Worm (Caenorhabditis elegans) whole organism, mixed stage, embryonic: ENCODE results near the gene K12H6.4.

Experiments used
- M03D4.4 ChIP-seq: sonication (generic microtip); optimal IDR thresholded peaks from 2 replicates; lab custom pipeline; 2017; ENCODE audit warnings: mild to moderate bottlenecking, missing genetic modification characterization, missing compliant biosample characterization
- bed-3 ChIP-seq: fragments of 200-800 bp; sonication (Bioruptor generic); optimal IDR thresholded peaks from 3 replicates; lab custom pipeline; 2018; ENCODE audit warnings: mild to moderate bottlenecking, missing genetic modification characterization, moderate library complexity, missing compliant biosample characterization
- blmp-1 ChIP-seq: fragments of 150-350 bp; optimal IDR thresholded peaks from 2 replicates; lab custom pipeline; 2014; ENCODE audit warnings: missing biosample characterization, missing genetic modification characterization
- ceh-43 ChIP-seq: fragments of 200-800 bp; sonication (Bioruptor generic); optimal IDR thresholded peaks from 2 replicates; lab custom pipeline; 2018; ENCODE audit warnings: mild to moderate bottlenecking, missing genetic modification characterization, moderate library complexity, missing compliant biosample characterization
- ceh-83 ChIP-seq: fragments of 200-800 bp; sonication (Bioruptor generic); optimal IDR thresholded peaks from 2 replicates; lab custom pipeline; 2018; ENCODE audit warnings: mild to moderate bottlenecking, missing genetic modification characterization, missing compliant biosample characterization
- cnd-1 ChIP-seq: fragments of 200-800 bp; sonication (Bioruptor generic); optimal IDR thresholded peaks from 2 replicates; lab custom pipeline; 2018; ENCODE audit warnings: mild to moderate bottlenecking, missing genetic modification characterization, missing compliant biosample characterization
- drap-1 ChIP-seq: fragments of 200-800 bp; sonication (Bioruptor generic); optimal IDR thresholded peaks from 3 replicates; lab custom pipeline; 2018; ENCODE audit warnings: mild to moderate bottlenecking, missing genetic modification characterization, missing compliant biosample characterization
- elt-1 ChIP-seq: sonication (generic microtip); optimal IDR thresholded peaks from 2 replicates; lab custom pipeline; 2017; ENCODE audit warnings: missing genetic modification characterization, mild to moderate bottlenecking, missing compliant biosample characterization, antibody characterized with exemption, moderate library complexity, borderline replicate concordance; ENCODE audit not compliant: insufficient read depth
- elt-3 ChIP-seq: fragments of 150-350 bp; optimal IDR thresholded peaks from 2 replicates; lab custom pipeline; 2014; ENCODE audit warnings: missing biosample characterization, missing genetic modification characterization
- flh-1 ChIP-seq: fragments of 200-800 bp; sonication (Bioruptor generic); optimal IDR thresholded peaks from 2 replicates; lab custom pipeline; 2018; ENCODE audit warnings: mild to moderate bottlenecking, missing genetic modification characterization, moderate library complexity, missing compliant biosample characterization
- ham-2 ChIP-seq: fragments of 200-800 bp; sonication (Bioruptor generic); optimal IDR thresholded peaks from 2 replicates; lab custom pipeline; 2018; ENCODE audit warnings: mild to moderate bottlenecking, missing genetic modification characterization, missing compliant biosample characterization
- hlh-1 ChIP-seq: fragments of 150-350 bp; optimal IDR thresholded peaks from 2 replicates; lab custom pipeline; 2014; ENCODE audit warnings: missing biosample characterization, missing genetic modification reagents, missing genetic modification characterization
- lin-13 ChIP-seq: fragments of 150-350 bp; optimal IDR thresholded peaks from 2 replicates; lab custom pipeline; 2014; ENCODE audit warnings: missing biosample characterization, missing genetic modification characterization
- lsy-2 ChIP-seq: fragments of 150-350 bp; optimal IDR thresholded peaks from 2 replicates; lab custom pipeline; 2014; ENCODE audit warnings: missing biosample characterization, missing genetic modification characterization
- mab-5 ChIP-seq: fragments of 150-350 bp; optimal IDR thresholded peaks from 2 replicates; lab custom pipeline; 2014; ENCODE audit warnings: missing biosample characterization, missing genetic modification characterization
- mep-1 ChIP-seq: fragments of 150-350 bp; optimal IDR thresholded peaks from 2 replicates; lab custom pipeline; 2017; ENCODE audit warnings: missing biosample characterization, missing genetic modification reagents, missing genetic modification characterization, inconsistent platforms
- mls-2 ChIP-seq: sonication (generic microtip); optimal IDR thresholded peaks from 2 replicates; lab custom pipeline; 2016; ENCODE audit warnings: mild to moderate bottlenecking, missing genetic modification characterization, moderate library complexity, missing compliant biosample characterization
- nhr-2 ChIP-seq: fragments of 150-350 bp; optimal IDR thresholded peaks from 2 replicates; lab custom pipeline; 2014; ENCODE audit warnings: missing biosample characterization, missing genetic modification characterization
- nhr-237 ChIP-seq: fragments of 150-350 bp; optimal IDR thresholded peaks from 2 replicates; lab custom pipeline; 2014; ENCODE audit warnings: missing biosample characterization, missing genetic modification characterization
- nhr-28 ChIP-seq: fragments of 150-350 bp; optimal IDR thresholded peaks from 2 replicates; lab custom pipeline; 2014; ENCODE audit warnings: missing biosample characterization, missing genetic modification characterization
- nhr-76 ChIP-seq: sonication (generic microtip); optimal IDR thresholded peaks from 2 replicates; lab custom pipeline; 2017; ENCODE audit warnings: missing biosample characterization, missing genetic modification characterization
- pha-4 ChIP-seq: fragments of 150-350 bp; optimal IDR thresholded peaks from 2 replicates; lab custom pipeline; 2018; ENCODE audit warnings: missing biosample characterization, missing genetic modification reagents, missing genetic modification characterization
- sem-2 ChIP-seq: fragments of 200-800 bp; sonication (Bioruptor generic); optimal IDR thresholded peaks from 2 replicates; lab custom pipeline; 2018; ENCODE audit warnings: mild to moderate bottlenecking, missing genetic modification characterization, missing compliant biosample characterization
- snpc-4 ChIP-seq: fragments of 150-350 bp; optimal IDR thresholded peaks from 2 replicates; lab custom pipeline; 2014; ENCODE audit warnings: missing biosample characterization, missing genetic modification characterization
- sptf-1 ChIP-seq: sonication (generic microtip); optimal IDR thresholded peaks from 2 replicates; lab custom pipeline; 2017; ENCODE audit warnings: mild to moderate bottlenecking, missing genetic modification characterization, moderate library complexity, missing compliant biosample characterization
- tbx-8 ChIP-seq: fragments of 200-800 bp; sonication (Bioruptor generic); optimal IDR thresholded peaks from 2 replicates; lab custom pipeline; 2018; ENCODE audit warnings: mild to moderate bottlenecking, missing genetic modification characterization, moderate library complexity, missing compliant biosample characterization
- unc-120 ChIP-seq: sonication (generic microtip); optimal IDR thresholded peaks from 2 replicates; lab custom pipeline; 2017; ENCODE audit warnings: missing genetic modification characterization, missing compliant biosample characterization; ENCODE audit not compliant: poor library complexity, severe bottlenecking
- unc-39 ChIP-seq: fragments of 150-350 bp; optimal IDR thresholded peaks from 2 replicates; lab custom pipeline; 2014; ENCODE audit warnings: missing biosample characterization, missing genetic modification characterization
- unc-62 ChIP-seq: fragments of 150-350 bp; optimal IDR thresholded peaks from 2 replicates; lab custom pipeline; 2014; ENCODE audit warnings: missing biosample characterization, missing genetic modification reagents, missing genetic modification characterization
- zip-8 ChIP-seq: fragments of 150-350 bp; optimal IDR thresholded peaks from 2 replicates; lab custom pipeline; 2014; ENCODE audit warnings: missing biosample characterization, missing genetic modification characterization

The K12H6.4 gene

DNA sequence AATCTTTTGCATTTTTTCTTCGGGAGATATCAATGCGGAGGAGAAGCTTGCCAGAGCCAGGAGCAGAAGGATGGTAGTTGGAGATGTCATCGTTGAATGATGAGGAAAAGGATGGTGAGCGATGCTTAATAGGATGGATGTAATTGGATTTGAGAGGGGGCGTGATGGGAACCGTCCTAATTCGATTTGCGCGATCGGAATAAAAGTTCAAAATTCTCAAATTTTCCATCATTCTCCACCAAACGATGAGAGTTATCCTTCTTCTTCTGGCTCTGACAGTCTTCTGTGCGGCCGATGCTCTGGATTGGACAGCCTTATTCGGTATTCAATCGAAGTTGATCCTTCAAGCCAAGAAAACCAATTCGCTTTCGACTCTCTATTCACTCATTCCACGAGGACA, at the start of gene K12H6.4, which contains the start of gene K12H6.9:
TSS of gene K12H6.4 (minus strand) at position 101 of the 400 bp plus-strand sequence.
TSS of gene K12H6.9 (plus strand) at position 236 of the 400 bp plus-strand sequence.
- no peak for TF ChIP-seq tbx-8 (GFP tag; lab: Kevin White, UChicago)

DNA sequence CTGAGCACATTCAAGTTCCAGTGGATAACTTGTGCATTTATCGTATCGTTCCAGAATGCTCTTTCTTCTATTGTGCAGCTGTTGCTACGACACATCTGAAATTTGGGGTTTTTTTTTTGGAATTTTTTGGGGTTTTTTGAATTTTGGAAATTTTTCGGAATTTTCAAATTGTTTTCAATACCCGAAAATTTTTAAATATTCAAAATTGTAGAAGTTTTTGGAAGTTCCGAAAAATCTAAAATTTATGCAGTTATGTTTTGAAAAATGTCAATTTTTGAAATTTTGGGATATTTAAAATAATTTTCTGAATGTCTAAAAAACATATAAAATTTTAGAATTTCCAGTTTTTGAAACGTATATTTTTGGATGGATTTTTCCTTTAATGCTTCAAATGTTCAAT, 47.7 kb upstream of the K12H6.4 start, which contains the start of gene Y110A2AL.10:
TSS of gene Y110A2AL.10 (minus strand) at position 101 of the 400 bp plus-strand sequence.
- no peak for TF ChIP-seq unc-39
- no peak for TF ChIP-seq M03D4.4 (tag; lab: Kevin White, UChicago)
- TF ChIP-seq ceh-43 (GFP tag; lab: Kevin White, UChicago) = no peak
- no peak for TF ChIP-seq ceh-83 (GFP tag; lab: Kevin White, UChicago)
- TF ChIP-seq unc-62 (GFP tag; lab: Kevin White, UChicago) = no peak
- TF ChIP-seq ham-2 (GFP tag; lab: Kevin White, UChicago) = no peak
- no peak for TF ChIP-seq nhr-2 (tag; lab: Kevin White, UChicago)
- TF ChIP-seq unc-120 = no peak
- no peak for TF ChIP-seq nhr-28 (tag; lab: Kevin White, UChicago)
- no peak for TF ChIP-seq drap-1 (GFP tag; lab: Kevin White, UChicago)
- TF ChIP-seq pha-4 = no peak
- TF ChIP-seq cnd-1 (tag; lab: Kevin White, UChicago) = no peak
- no peak for TF ChIP-seq lsy-2
- TF ChIP-seq blmp-1 = no peak

DNA sequence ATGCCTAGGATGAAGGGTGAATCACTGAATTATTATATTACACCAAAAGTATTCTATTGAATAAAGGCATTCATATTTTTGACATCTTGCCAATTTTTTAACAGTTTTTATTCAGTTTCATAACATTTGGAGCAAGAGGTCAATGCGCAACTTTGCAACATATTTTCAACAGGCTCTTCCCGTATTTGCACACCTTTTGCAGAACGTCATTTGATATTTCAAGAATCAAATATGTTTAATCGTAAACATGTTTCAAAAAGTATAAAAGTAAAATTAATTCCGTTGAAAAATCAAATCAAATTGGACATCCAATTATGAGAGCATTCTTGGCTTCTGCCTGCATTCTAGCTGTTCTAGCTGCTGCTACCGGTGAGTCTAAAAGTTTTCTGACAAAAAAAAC, 43.6 kb upstream of the K12H6.4 start, which contains the start of gene Y110A2AL.2:
TSS of gene Y110A2AL.2 (plus strand) at position 301 of the 400 bp plus-strand sequence.
- TF ChIP-seq mep-1 (tag; lab: Kevin White, UChicago) (no peak), elt-3 (tag; lab: Kevin White, UChicago) (no peak), ceh-43 (GFP tag; lab: Kevin White, UChicago) (no peak), unc-62 (GFP tag; lab: Kevin White, UChicago) (no peak)

DNA sequence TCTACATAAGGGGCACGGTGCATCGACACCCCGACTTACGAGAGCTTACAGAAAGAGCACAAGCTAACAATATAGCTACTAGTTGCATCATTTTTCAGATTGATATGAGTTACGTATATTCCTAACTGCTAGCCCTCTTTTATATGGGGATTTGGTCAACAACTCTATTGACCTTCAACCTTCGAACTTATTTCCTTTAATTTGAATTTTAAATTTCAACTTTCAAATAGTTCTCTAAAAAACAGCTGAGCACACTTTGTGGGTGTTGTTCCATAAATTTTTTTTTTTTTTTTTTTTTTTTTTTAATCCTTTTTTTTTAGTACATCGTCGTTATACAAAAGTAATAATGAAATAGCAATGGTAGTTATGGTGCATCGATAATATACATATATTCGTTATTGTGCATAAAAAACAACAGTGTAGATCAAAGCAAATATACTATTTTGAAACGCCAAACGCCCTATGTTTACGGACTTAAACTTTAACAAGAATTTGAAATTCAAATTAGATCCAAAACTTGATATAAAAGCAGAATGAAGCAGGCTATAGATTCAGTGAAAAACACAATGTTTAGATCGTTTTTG, 42.6 kb upstream of the K12H6.4 start, which contains the start of the genes Y110A2AL.9 and Y110A2AL.3:
TSS of gene Y110A2AL.9 (minus strand) at position 101 of the 584 bp plus-strand sequence.
TSS of gene Y110A2AL.3 (plus strand) at position 534 of the 584 bp plus-strand sequence.
- no peak for TF ChIP-seq drap-1 (GFP tag; lab: Kevin White, UChicago)
- no peak for TF ChIP-seq sem-2 (GFP tag; lab: Kevin White, UChicago)
- TF ChIP-seq nhr-28 (tag; lab: Kevin White, UChicago) = no peak
- TF ChIP-seq elt-3 (tag; lab: Kevin White, UChicago) = no peak
- TF ChIP-seq nhr-237 (tag; lab: Kevin White, UChicago) = no peak
- no peak for TF ChIP-seq unc-120
- TF ChIP-seq elt-1 = no peak
- TF ChIP-seq mab-5 (tag; lab: Kevin White, UChicago) = no peak
- TF ChIP-seq bed-3 (GFP tag; lab: Kevin White, UChicago) = no peak
- no peak for TF ChIP-seq lin-13 (tag; lab: Kevin White, UChicago)
- no peak for TF ChIP-seq flh-1 (GFP tag; lab: Kevin White, UChicago)
- TF ChIP-seq zip-8 = no peak
- TF ChIP-seq mls-2 = no peak

DNA sequence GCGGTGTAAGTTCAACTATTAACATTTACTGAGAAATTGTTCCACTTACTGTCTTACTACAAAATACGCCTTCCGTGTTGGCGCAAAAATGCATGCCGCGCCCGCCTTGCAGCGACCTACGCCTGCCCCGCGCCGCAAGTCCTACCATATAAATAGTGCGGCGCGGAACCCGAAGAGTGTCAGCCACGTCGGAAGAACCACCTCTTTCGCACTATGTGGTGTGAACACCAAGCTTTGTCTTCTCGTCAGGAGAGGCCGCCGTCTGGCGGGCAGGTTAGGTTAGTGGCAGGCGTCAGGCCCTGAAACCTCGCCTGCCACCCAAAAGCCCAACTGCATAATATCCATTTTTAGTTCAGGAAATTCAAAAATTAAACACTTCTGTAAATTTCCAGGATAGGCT, 41.3 kb upstream of the K12H6.4 start:
- no peak for TF ChIP-seq blmp-1
- TF ChIP-seq flh-1 (GFP tag; lab: Kevin White, UChicago) = no peak
- no peak for TF ChIP-seq unc-39
- TF ChIP-seq sptf-1 (tag; lab: Kevin White, UChicago) = no peak
- no peak for TF ChIP-seq snpc-4
- TF ChIP-seq bed-3 (GFP tag; lab: Kevin White, UChicago) = no peak
- TF ChIP-seq nhr-76 (tag; lab: Kevin White, UChicago) = no peak
- no peak for TF ChIP-seq hlh-1 (tag; lab: Kevin White, UChicago)
- no peak for TF ChIP-seq ham-2 (GFP tag; lab: Kevin White, UChicago)
- no peak for TF ChIP-seq nhr-2 (tag; lab: Kevin White, UChicago)
- TF ChIP-seq elt-1 = no peak
- no peak for TF ChIP-seq unc-120
- TF ChIP-seq lsy-2 = no peak
- TF ChIP-seq M03D4.4 (tag; lab: Kevin White, UChicago) = no peak
- TF ChIP-seq zip-8 = no peak
- no peak for TF ChIP-seq tbx-8 (GFP tag; lab: Kevin White, UChicago)
- TF ChIP-seq mab-5 (tag; lab: Kevin White, UChicago) = no peak
- no peak for TF ChIP-seq pha-4
